Fruit fly (Drosophila melanogaster): Measurements from ENCODE around the gene RasGAP1.

- TF ChIP-seq OdsH (GFP tag; optimal IDR thresholded peaks at IDR 0.05) = no peak
- no peak for TF ChIP-seq Hnf4 (GFP tag; optimal IDR thresholded peaks at IDR 0.05)
- TF ChIP-seq pan (optimal IDR thresholded peaks at IDR 0.05) = no peak
- no peak for TF ChIP-seq br (GFP tag; optimal IDR thresholded peaks at IDR 0.05)
- no peak for TF ChIP-seq lola (GFP tag; optimal IDR thresholded peaks at IDR 0.05)
- no peak for TF ChIP-seq fru (GFP tag; optimal IDR thresholded peaks at IDR 0.05)
- TF ChIP-seq Dif (GFP tag; optimal IDR thresholded peaks at IDR 0.05; ENCODE audit: partially characterized antibody) = no peak
- TF ChIP-seq N (GFP tag; optimal IDR thresholded peaks at IDR 0.05) = no peak
- no peak for TF ChIP-seq Sp1 (GFP tag; optimal IDR thresholded peaks at IDR 0.05)
- no peak for TF ChIP-seq tai (GFP tag; optimal IDR thresholded peaks at IDR 0.05)
- no peak for TF ChIP-seq psq (GFP tag; optimal IDR thresholded peaks at IDR 0.05)
- no peak for TF ChIP-seq Myc (optimal IDR thresholded peaks at IDR 0.05)
- TF ChIP-seq usp (GFP tag; optimal IDR thresholded peaks at IDR 0.05) = no peak
These were observed 30.9 kb downstream of the RasGAP1 start for dm6 chr3L:9824226-9824625.

Data from whole organism, wandering third instar larva.